Worm (Caenorhabditis elegans) whole organism, young adult: ENCODE results near the gene srg-50.

Source experiments
- B0019.2 ChIP-seq: fragments of 200-800 bp; sonication (Bioruptor generic); conservative IDR thresholded peaks from 2 replicates; pipeline ENCODE4 v1.3.6; 2022; ENCODE audit warnings: missing genetic modification reagents, missing genetic modification characterization, missing compliant biosample characterization
- F37B4.10 ChIP-seq: fragments of 200-800 bp; sonication (Bioruptor generic); IDR thresholded peaks from 2 replicates; pipeline ENCODE4 v1.3.6; 2022; ENCODE audit warnings: missing genetic modification characterization, missing compliant biosample characterization
- K11D2.4 ChIP-seq: fragments of 200-800 bp; sonication (Bioruptor generic); IDR thresholded peaks from 2 replicates; pipeline ENCODE4 v1.3.6; 2022; ENCODE audit warnings: missing genetic modification reagents, missing genetic modification characterization, missing compliant biosample characterization
- Y56A3A.18 ChIP-seq: fragments of 200-800 bp; sonication (Bioruptor generic); IDR thresholded peaks from 2 replicates; pipeline ENCODE4 v1.3.6; 2022; ENCODE audit warnings: missing genetic modification reagents, missing genetic modification characterization, missing compliant biosample characterization
- Y67H2A.10 ChIP-seq: fragments of 200-800 bp; sonication (Bioruptor generic); conservative IDR thresholded peaks from 2 replicates; pipeline ENCODE4 v1.3.6; 2022; ENCODE audit warnings: missing genetic modification reagents, missing genetic modification characterization, missing compliant biosample characterization
- Y79H2A.3 ChIP-seq: fragments of 200-800 bp; sonication (Bioruptor generic); conservative IDR thresholded peaks from 2 replicates; pipeline ENCODE4 v1.3.6; 2022; ENCODE audit warnings: missing genetic modification reagents, missing genetic modification characterization, missing compliant biosample characterization
- aptf-2 ChIP-seq: fragments of 200-800 bp; sonication (Bioruptor generic); conservative IDR thresholded peaks from 2 replicates; pipeline ENCODE4 v1.3.6; 2022; ENCODE audit warnings: missing genetic modification reagents, missing genetic modification characterization, missing compliant biosample characterization
- bed-1 ChIP-seq: fragments of 200-800 bp; sonication (Bioruptor generic); IDR thresholded peaks from 2 replicates; pipeline ENCODE4 v1.3.6; 2022; ENCODE audit warnings: missing genetic modification reagents, missing genetic modification characterization, missing compliant biosample characterization
- ceh-27 ChIP-seq: fragments of 200-800 bp; sonication (Bioruptor generic); optimal IDR thresholded peaks from 2 replicates; lab custom pipeline; 2018; ENCODE audit warnings: mild to moderate bottlenecking, missing genetic modification characterization, moderate library complexity, missing compliant biosample characterization
- ceh-79 ChIP-seq: sonication (generic microtip); optimal IDR thresholded peaks from 2 replicates; lab custom pipeline; 2017; ENCODE audit warnings: mild to moderate bottlenecking, missing genetic modification characterization, missing compliant biosample characterization
- chd-7 ChIP-seq: sonication (generic microtip); optimal IDR thresholded peaks from 2 replicates; lab custom pipeline; 2016; ENCODE audit warnings: mild to moderate bottlenecking, missing genetic modification characterization, moderate library complexity, missing compliant biosample characterization
- die-1 ChIP-seq: sonication (generic microtip); optimal IDR thresholded peaks from 2 replicates; lab custom pipeline; 2016; ENCODE audit warnings: missing genotype, mild to moderate bottlenecking, missing genetic modification characterization, missing compliant biosample characterization
- dpff-1 ChIP-seq: sonication (generic microtip); optimal IDR thresholded peaks from 2 replicates; lab custom pipeline; 2017; ENCODE audit warnings: mild to moderate bottlenecking, missing genetic modification characterization, missing compliant biosample characterization
- egl-44 ChIP-seq: fragments of 200-800 bp; sonication (Bioruptor generic); IDR thresholded peaks from 2 replicates; pipeline ENCODE4 v1.3.6; 2022; ENCODE audit warnings: missing genetic modification reagents, missing genetic modification characterization, missing compliant biosample characterization
- egrh-3 ChIP-seq: fragments of 200-800 bp; sonication (Bioruptor generic); IDR thresholded peaks from 2 replicates; pipeline ENCODE4 v1.3.6; 2022; ENCODE audit warnings: missing genetic modification reagents, missing genetic modification characterization, missing compliant biosample characterization
- gei-17 ChIP-seq: fragments of 200-800 bp; sonication (Bioruptor generic); optimal IDR thresholded peaks from 2 replicates; lab custom pipeline; 2018; ENCODE audit warnings: mild to moderate bottlenecking, missing genetic modification characterization, missing compliant biosample characterization
- hmg-1.2 ChIP-seq: fragments of 200-800 bp; sonication (Bioruptor generic); IDR thresholded peaks from 2 replicates; pipeline ENCODE4 v1.3.6; 2022; ENCODE audit warnings: missing genetic modification reagents, missing genetic modification characterization, missing compliant biosample characterization
- hsf-1 ChIP-seq: fragments of 200-800 bp; sonication (Bioruptor generic); IDR thresholded peaks from 2 replicates; pipeline ENCODE4 v1.3.6; 2022; ENCODE audit warnings: missing genetic modification reagents, missing genetic modification characterization, missing compliant biosample characterization
- lin-26 ChIP-seq: fragments of 200-800 bp; sonication (Bioruptor generic); IDR thresholded peaks from 2 replicates; pipeline ENCODE4 v1.3.6; 2022; ENCODE audit warnings: missing genetic modification reagents, missing genetic modification characterization, missing compliant biosample characterization
- lin-40 ChIP-seq: sonication (generic microtip); optimal IDR thresholded peaks from 2 replicates; lab custom pipeline; 2016; ENCODE audit warnings: missing genetic modification characterization, mild to moderate bottlenecking, missing compliant biosample characterization, missing genotype, missing genetic modification reagents
- lsl-1 ChIP-seq: fragments of 200-800 bp; sonication (Bioruptor generic); optimal IDR thresholded peaks from 2 replicates; lab custom pipeline; 2018; ENCODE audit warnings: mild to moderate bottlenecking, missing genetic modification characterization, moderate library complexity, missing compliant biosample characterization
- mel-28 ChIP-seq: sonication (generic microtip); optimal IDR thresholded peaks from 2 replicates; lab custom pipeline; 2016; ENCODE audit warnings: borderline replicate concordance, mild to moderate bottlenecking, missing genetic modification characterization, missing compliant biosample characterization
- mes-4 ChIP-seq: sonication (generic microtip); optimal IDR thresholded peaks from 2 replicates; lab custom pipeline; 2016; ENCODE audit warnings: missing genotype, missing genetic modification characterization, missing compliant biosample characterization
- nhr-27 ChIP-seq: fragments of 200-800 bp; sonication (Bioruptor generic); optimal IDR thresholded peaks from 2 replicates; lab custom pipeline; 2018; ENCODE audit warnings: mild to moderate bottlenecking, missing genetic modification characterization, moderate library complexity, missing compliant biosample characterization
- nhr-80 ChIP-seq: sonication (generic microtip); optimal IDR thresholded peaks from 2 replicates; lab custom pipeline; 2016; ENCODE audit warnings: missing genetic modification characterization, missing compliant biosample characterization
- pbrm-1 ChIP-seq: fragments of 200-800 bp; sonication (Bioruptor generic); IDR thresholded peaks from 2 replicates; pipeline ENCODE4 v1.3.6; 2022; ENCODE audit warnings: missing genetic modification reagents, missing genetic modification characterization, missing compliant biosample characterization
- snpc-1.1 ChIP-seq: sonication (generic microtip); optimal IDR thresholded peaks from 2 replicates; lab custom pipeline; 2017; ENCODE audit warnings: missing genetic modification characterization, mild to moderate bottlenecking, missing compliant biosample characterization, antibody characterized with exemption, moderate library complexity, missing genotype, missing genetic modification reagents; ENCODE audit not compliant: insufficient read depth
- snpc-1.3 ChIP-seq: sonication (generic microtip); optimal IDR thresholded peaks from 2 replicates; lab custom pipeline; 2017; ENCODE audit warnings: missing genetic modification characterization, mild to moderate bottlenecking, missing compliant biosample characterization, antibody characterized with exemption, moderate library complexity, missing genotype, missing genetic modification reagents; ENCODE audit not compliant: insufficient read depth
- snpc-3.4 ChIP-seq: sonication (generic microtip); optimal IDR thresholded peaks from 2 replicates; lab custom pipeline; 2017; ENCODE audit warnings: missing genetic modification characterization, mild to moderate bottlenecking, missing compliant biosample characterization, antibody characterized with exemption, moderate library complexity, missing genotype, missing genetic modification reagents
- snpc-4 ChIP-seq, 5 experiments: fragments of 150-350 bp in 1 of 5; sonication (generic microtip) in 4 of 5; optimal IDR thresholded peaks; 2 replicates each; lab custom pipeline; 2014 to 2018; ENCODE audit warnings: missing genetic modification characterization in 5 of 5, missing biosample characterization in 3 of 5, antibody characterized with exemption in 2 of 5, mild to moderate bottlenecking in 2 of 5, missing compliant biosample characterization in 2 of 5, missing genotype in 2 of 5, moderate library complexity in 2 of 5, missing genetic modification reagents in 1 of 5
- tlf-1 ChIP-seq: fragments of 200-800 bp; sonication (Bioruptor generic); optimal IDR thresholded peaks from 2 replicates; lab custom pipeline; 2018; ENCODE audit warnings: mild to moderate bottlenecking, missing genetic modification characterization, missing compliant biosample characterization
- zfh-2 ChIP-seq: fragments of 200-800 bp; sonication (Bioruptor generic); conservative IDR thresholded peaks from 2 replicates; pipeline ENCODE4 v1.3.6; 2022; ENCODE audit warnings: missing genetic modification reagents, missing genetic modification characterization, missing compliant biosample characterization

The srg-50 gene

DNA sequence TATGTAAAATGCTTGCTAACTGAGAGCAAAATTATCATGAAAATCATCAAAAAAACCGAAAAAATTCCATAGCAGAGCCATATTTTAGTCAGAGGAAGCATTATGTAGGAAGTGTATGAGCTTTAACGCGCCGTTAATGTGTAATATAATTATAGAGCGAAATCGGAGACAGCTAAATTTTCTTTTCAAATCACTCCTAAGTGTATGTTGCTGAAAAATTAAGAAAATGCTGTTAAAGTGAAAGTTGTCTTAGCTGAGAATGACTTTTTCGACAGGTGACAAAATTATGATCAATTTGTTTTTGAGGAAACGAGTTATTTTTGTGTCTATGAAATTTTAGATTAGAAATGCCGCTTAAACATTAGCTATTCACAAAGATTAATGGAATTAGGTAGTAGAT lies at the start of gene srg-50:
Gene srg-50, minus strand, starts transcription at position 101 of the 400 bp plus-strand sequence.
- no peak for TF ChIP-seq aptf-2 (GFP tag; lab: Robert Waterston, UW)

DNA sequence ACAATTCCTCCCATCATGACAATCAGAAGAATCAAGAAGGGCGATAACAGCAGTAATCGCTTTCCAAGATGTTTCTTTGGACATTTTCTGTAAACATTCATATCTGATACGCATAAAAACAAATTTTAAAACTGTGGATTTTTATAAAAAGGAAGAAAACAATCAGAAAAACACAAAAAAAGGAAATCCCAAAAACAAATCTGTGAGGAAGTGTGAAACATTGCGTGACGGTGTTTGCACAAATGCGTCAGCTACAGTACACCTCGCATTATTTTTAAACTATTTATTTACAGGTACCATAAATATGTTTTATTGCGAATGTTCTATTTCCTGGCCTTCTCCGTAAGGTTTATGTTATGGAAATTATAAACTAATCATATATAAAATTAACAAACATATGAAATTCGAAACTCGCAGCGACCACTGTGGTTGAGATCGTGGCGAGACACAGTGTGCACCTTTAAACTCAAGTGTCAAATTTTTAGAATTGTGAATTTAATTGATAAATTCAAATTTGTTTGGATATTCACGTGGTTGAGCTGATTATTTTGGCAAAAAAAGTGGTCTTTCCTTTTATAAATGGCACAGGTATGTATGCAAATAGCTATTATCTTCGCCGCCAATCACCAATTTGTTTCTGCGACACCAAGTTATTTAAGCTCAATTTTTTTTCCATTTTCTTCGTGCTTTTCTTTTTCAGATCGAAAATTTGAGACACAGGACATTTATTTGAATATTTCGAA lies 46.5 kb upstream of the srg-50 start, which contains the start of the genes C34D4.10 and str-48:
Gene C34D4.10, minus strand, starts transcription at position 101 of the 743 bp plus-strand sequence.
Gene str-48, plus strand, starts transcription at position 693 of the 743 bp plus-strand sequence.
- peak; percentile 66 for TF ChIP-seq lsl-1 (GFP tag; lab: Kevin White, UChicago)
- TF ChIP-seq die-1 (tag; lab: Kevin White, UChicago): no peak
- no peak for TF ChIP-seq dpff-1 (tag; lab: Kevin White, UChicago)
- no peak for TF ChIP-seq snpc-1.3 (tag; lab: Kevin White, UChicago)
- no peak for TF ChIP-seq egl-44
- no peak for TF ChIP-seq snpc-1.1 (tag; lab: Kevin White, UChicago)
- no peak for TF ChIP-seq hmg-1.2 (GFP tag; lab: Robert Waterston, UW)
- no peak for TF ChIP-seq nhr-80 (tag; lab: Kevin White, UChicago)

DNA sequence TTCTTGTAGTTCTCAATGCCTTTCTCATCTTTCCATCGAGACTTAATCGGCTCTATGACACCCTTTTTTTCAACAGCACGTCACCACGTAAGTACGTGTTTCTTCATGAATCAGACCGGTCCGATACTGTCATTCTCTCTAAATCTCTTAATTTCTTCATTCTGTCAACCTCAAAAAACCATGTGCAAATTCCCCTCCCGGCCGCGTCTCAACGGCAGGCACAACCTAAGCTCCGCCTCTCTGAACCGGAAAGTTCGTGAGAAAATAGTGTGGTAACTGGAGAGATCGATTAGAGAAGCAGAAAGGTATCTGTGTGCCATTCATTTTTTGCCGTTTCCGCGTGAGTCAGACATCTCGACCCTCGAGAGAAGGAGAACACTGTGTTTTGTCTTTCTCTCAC lies 39.6 kb upstream of the srg-50 start, which contains the start of gene nas-8:
Gene nas-8, plus strand, starts transcription at position 301 of the 400 bp plus-strand sequence.
- no peak for TF ChIP-seq B0019.2 (GFP tag; lab: Robert Waterston, UW)
- no peak for TF ChIP-seq bed-1 (GFP tag; lab: Robert Waterston, UW)
- TF ChIP-seq nhr-27 (tag; lab: Kevin White, UChicago): no peak

DNA sequence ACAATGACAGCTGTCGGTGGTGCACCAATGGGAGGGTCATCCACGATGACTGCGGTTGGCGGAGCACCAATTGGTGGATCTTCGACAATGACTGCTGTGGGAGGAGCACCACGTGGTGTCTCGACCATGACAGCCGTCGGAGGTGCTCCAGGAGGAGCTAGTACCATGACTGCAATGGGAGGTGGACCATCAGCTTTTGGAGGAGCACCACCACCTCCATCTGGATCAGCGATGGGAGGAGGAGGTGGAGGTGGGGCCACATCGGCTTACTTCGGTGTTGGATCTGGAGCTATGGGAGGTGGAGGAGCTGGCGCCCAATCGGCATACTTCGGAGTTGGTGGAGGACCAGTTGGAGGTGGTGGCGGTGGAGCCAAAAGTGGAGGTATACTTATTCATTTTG lies 37.3 kb upstream of the srg-50 start:
- peak; percentile 63; the same call in 1 of the 2 replicates for TF ChIP-seq egrh-3 (GFP tag; lab: Robert Waterston, UW)
- TF ChIP-seq, all 124 proteins: peak for 1; not testable (repeated sequence) for 123

DNA sequence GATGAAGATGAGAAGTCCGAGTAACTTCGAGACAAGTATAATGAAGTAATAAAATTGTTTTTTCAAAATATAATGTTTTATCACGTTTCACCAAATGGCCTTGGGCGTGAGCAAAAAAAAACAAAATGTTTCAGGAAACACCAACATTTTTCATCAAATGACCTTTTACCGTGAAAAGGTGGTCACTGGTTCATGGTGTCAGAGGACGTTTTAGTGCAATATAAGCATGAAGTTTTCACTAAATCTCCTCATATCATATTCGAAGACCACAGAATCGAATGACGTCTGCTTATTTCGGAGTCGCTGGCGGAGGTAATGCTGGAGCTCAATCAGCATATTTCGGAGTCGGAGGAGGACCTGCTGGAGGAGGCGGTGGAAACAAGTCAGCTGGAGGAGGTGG lies 36.4 kb upstream of the srg-50 start, which contains the start of the genes ZC477.7 and ssq-3:
Gene ZC477.7, minus strand, starts transcription at position 101 of the 400 bp plus-strand sequence.
Gene ssq-3, plus strand, starts transcription at position 251 of the 400 bp plus-strand sequence.
- TF ChIP-seq bed-1 (GFP tag; lab: Robert Waterston, UW) (no peak), hsf-1 (GFP tag; lab: Robert Waterston, UW) (no peak), gei-17 (GFP tag; lab: Kevin White, UChicago) (no peak), chd-7 (tag; lab: Kevin White, UChicago) (no peak), mel-28 (tag; lab: Kevin White, UChicago) (no peak), F37B4.10 (GFP tag; lab: Robert Waterston, UW) (no peak)
- TF ChIP-seq, all 124 proteins: peak for 0

DNA sequence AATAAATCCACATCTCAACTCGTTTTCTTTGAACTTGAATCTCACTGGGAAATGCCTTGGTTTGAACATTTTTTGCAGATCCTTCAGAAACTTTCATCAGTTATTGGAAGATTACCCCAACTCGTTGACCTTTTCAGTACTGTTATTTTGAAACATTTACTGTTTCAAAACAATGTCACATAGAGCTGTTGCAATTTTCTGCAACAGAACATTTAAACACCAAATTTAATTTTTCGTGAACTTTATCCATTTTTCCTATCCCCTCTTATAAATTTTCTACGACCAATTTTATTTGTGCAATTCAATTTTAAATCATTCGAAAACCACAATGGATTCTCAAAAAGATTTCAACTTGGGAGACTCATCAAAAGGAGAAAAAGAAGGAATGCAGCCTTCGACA lies 32.9 kb upstream of the srg-50 start, which contains the start of gene ZC477.2:
Gene ZC477.2, plus strand, starts transcription at position 301 of the 400 bp plus-strand sequence.
- TF ChIP-seq zfh-2 (no peak), snpc-4 (GFP tag; optimal IDR thresholded peaks at IDR 0.05; lab: Kevin White, UChicago) (no peak), snpc-4 (tag; optimal IDR thresholded peaks at IDR 0.05; lab: Kevin White, UChicago) (no peak), nhr-27 (tag; lab: Kevin White, UChicago) (no peak), Y67H2A.10 (GFP tag; lab: Robert Waterston, UW) (no peak), Y56A3A.18 (GFP tag; lab: Robert Waterston, UW) (no peak)

DNA sequence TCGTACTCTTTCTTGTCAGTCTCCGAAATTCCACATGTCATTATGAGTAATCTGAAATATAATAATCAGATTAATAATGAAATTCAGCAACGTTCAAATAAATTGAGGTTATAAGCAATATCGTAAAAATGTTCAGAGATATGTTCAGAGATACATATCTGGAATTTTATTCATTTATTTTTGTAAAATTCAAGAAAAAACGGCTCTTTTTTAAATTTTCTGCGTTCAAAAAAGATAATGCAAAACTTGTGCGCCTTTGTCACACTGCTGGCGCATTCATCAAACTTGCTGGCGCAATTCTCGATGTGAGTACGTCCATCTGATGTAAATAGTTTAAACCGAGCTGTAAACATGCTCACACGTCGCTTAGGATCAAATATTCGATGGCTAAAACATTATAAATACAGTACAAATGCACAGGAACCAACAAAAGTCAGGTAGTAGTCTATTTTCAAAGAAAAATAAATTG lies 28.3 kb upstream of the srg-50 start, which contains the start of the genes rde-8 and ZC477.3:
Gene rde-8, minus strand, starts transcription at position 51 of the 469 bp plus-strand sequence.
Gene ZC477.3, plus strand, starts transcription at position 282 of the 469 bp plus-strand sequence.
- TF ChIP-seq lin-40 (tag; lab: Kevin White, UChicago): peak; percentile 76
- TF ChIP-seq hmg-1.2 (GFP tag; lab: Robert Waterston, UW): peak; percentile 36; the same call in 1 of the 2 replicates
- 0 out of 2 replicates have a peak, but pooled peaks have one; percentile 36 for TF ChIP-seq pbrm-1 (GFP tag; lab: Robert Waterston, UW)
- TF ChIP-seq lin-26 (GFP tag; lab: Robert Waterston, UW): no peak
- TF ChIP-seq Y79H2A.3 (GFP tag; lab: Robert Waterston, UW): no peak
- TF ChIP-seq tlf-1 (GFP tag; lab: Kevin White, UChicago): peak; percentile 31
- TF ChIP-seq K11D2.4 (GFP tag; lab: Robert Waterston, UW): peak; percentile 27; the same call in 1 of the 2 replicates
- TF ChIP-seq mes-4 (tag; lab: Kevin White, UChicago): no peak
- peak; percentile 48 for TF ChIP-seq snpc-3.4 (tag; lab: Kevin White, UChicago)
- peak; percentile 39 for TF ChIP-seq lsl-1 (GFP tag; lab: Kevin White, UChicago)
- TF ChIP-seq ceh-79 (tag; lab: Kevin White, UChicago): no peak
- TF ChIP-seq snpc-1.1 (tag; lab: Kevin White, UChicago): peak; percentile 10
- TF ChIP-seq ceh-27 (GFP tag; lab: Kevin White, UChicago): no peak
- no peak for TF ChIP-seq die-1 (tag; lab: Kevin White, UChicago)
